Fruit fly (Drosophila melanogaster) whole organism, prepupa: ENCODE results near the gene Mical.
A peak's percentile ranks its signal among the peaks of the same experiment; 100 is the strongest.

Experiments
- Blimp-1 ChIP-seq: fragments of 200-800 bp; sonication (Bioruptor generic); optimal IDR thresholded peaks from 3 replicates; lab custom pipeline; 2017; ENCODE audit warnings: missing biosample characterization, missing genetic modification characterization, mild to moderate bottlenecking, moderate library complexity, missing genetic modification reagents
- CG10631 ChIP-seq: fragments of 200-800 bp; sonication (Bioruptor generic); optimal IDR thresholded peaks from 2 replicates; lab custom pipeline; 2016; ENCODE audit warnings: missing biosample characterization, missing genetic modification characterization
- CG11294 ChIP-seq: fragments of 200-800 bp; sonication (Bioruptor generic); IDR thresholded peaks from 2 replicates; pipeline ENCODE4 v1.3.6; 2022; ENCODE audit warnings: missing biosample characterization, missing genetic modification characterization
- CG11762 ChIP-seq: fragments of 200-800 bp; sonication (Bioruptor generic); optimal IDR thresholded peaks from 3 replicates; lab custom pipeline; 2016; ENCODE audit warnings: missing biosample characterization, missing genetic modification characterization; ENCODE audit not compliant: insufficient read depth
- CG11902 ChIP-seq: fragments of 200-800 bp; sonication (Bioruptor generic); optimal IDR thresholded peaks from 3 replicates; lab custom pipeline; 2016; ENCODE audit warnings: missing biosample characterization, missing genetic modification characterization
- CG15336 ChIP-seq: fragments of 200-800 bp; sonication (Bioruptor generic); IDR thresholded peaks from 2 replicates; pipeline ENCODE4 v1.3.6; 2022; ENCODE audit warnings: missing biosample characterization, missing genetic modification characterization
- CG1621 ChIP-seq: fragments of 200-800 bp; sonication (Bioruptor generic); optimal IDR thresholded peaks from 3 replicates; lab custom pipeline; 2018; ENCODE audit warnings: missing biosample characterization, mild to moderate bottlenecking, missing genetic modification characterization
- CG16779 ChIP-seq: fragments of 200-800 bp; sonication (Bioruptor generic); optimal IDR thresholded peaks from 3 replicates; lab custom pipeline; 2017; ENCODE audit warnings: missing biosample characterization, mild to moderate bottlenecking, missing genetic modification characterization
- CG3032 ChIP-seq: fragments of 200-800 bp; optimal IDR thresholded peaks from 2 replicates; lab custom pipeline; 2019; ENCODE audit warnings: missing biosample characterization, mild to moderate bottlenecking, missing genetic modification characterization, moderate library complexity
- CG31627 ChIP-seq: fragments of 200-800 bp; sonication (Bioruptor generic); optimal IDR thresholded peaks from 3 replicates; lab custom pipeline; 2016; ENCODE audit warnings: missing biosample characterization, missing genetic modification characterization
- CG34406 ChIP-seq: fragments of 200-800 bp; sonication (Bioruptor generic); optimal IDR thresholded peaks from 3 replicates; lab custom pipeline; 2016; ENCODE audit warnings: missing biosample characterization, missing genetic modification characterization
- CG3919 ChIP-seq: fragments of 200-800 bp; sonication (Bioruptor generic); optimal IDR thresholded peaks from 3 replicates; lab custom pipeline; 2016; ENCODE audit warnings: missing biosample characterization, missing genetic modification characterization
- CG4318 ChIP-seq: fragments of 200-800 bp; sonication (Bioruptor generic); optimal IDR thresholded peaks from 3 replicates; lab custom pipeline; 2017; ENCODE audit warnings: missing biosample characterization, mild to moderate bottlenecking, missing genetic modification characterization
- CG6163 ChIP-seq: fragments of 200-800 bp; sonication (Bioruptor generic); IDR thresholded peaks from 3 replicates; pipeline ENCODE4 v1.3.6; 2022; ENCODE audit warnings: missing biosample characterization, missing genetic modification characterization
- CG6276 ChIP-seq: fragments of 200-800 bp; sonication (Bioruptor generic); optimal IDR thresholded peaks from 2 replicates; lab custom pipeline; 2017; ENCODE audit warnings: missing biosample characterization, mild to moderate bottlenecking, missing genetic modification characterization
- CG6808 ChIP-seq: fragments of 200-800 bp; sonication (Bioruptor generic); optimal IDR thresholded peaks from 3 replicates; lab custom pipeline; 2017; ENCODE audit warnings: missing biosample characterization, missing genetic modification characterization, mild to moderate bottlenecking, moderate library complexity, missing genetic modification reagents
- CG8119 ChIP-seq: fragments of 200-800 bp; sonication (Bioruptor generic); IDR thresholded peaks from 3 replicates; pipeline ENCODE4 v1.3.6; 2022; ENCODE audit warnings: missing biosample characterization, missing genetic modification characterization
- Eip93F ChIP-seq: fragments of 200-800 bp; sonication (Bioruptor generic); optimal IDR thresholded peaks from 2 replicates; lab custom pipeline; 2016; ENCODE audit warnings: missing biosample characterization, mild to moderate bottlenecking, missing genetic modification characterization
- Ets21C ChIP-seq: fragments of 200-800 bp; sonication (Bioruptor generic); optimal IDR thresholded peaks from 3 replicates; lab custom pipeline; 2016; ENCODE audit warnings: missing biosample characterization, missing genetic modification characterization
- Ets96B ChIP-seq: fragments of 200-800 bp; optimal IDR thresholded peaks from 2 replicates; lab custom pipeline; 2019; ENCODE audit warnings: missing biosample characterization, mild to moderate bottlenecking, missing genetic modification characterization, moderate library complexity
- Hr38 ChIP-seq: sonication (Bioruptor generic); optimal IDR thresholded peaks from 2 replicates; lab custom pipeline; 2016; ENCODE audit warnings: missing biosample characterization, missing genetic modification characterization
- Hr39 ChIP-seq: fragments of 200-800 bp; sonication (Bioruptor generic); optimal IDR thresholded peaks from 2 replicates; lab custom pipeline; 2016; ENCODE audit warnings: missing biosample characterization, missing genetic modification characterization
- Hr4 ChIP-seq: fragments of 200-800 bp; sonication (Bioruptor generic); optimal IDR thresholded peaks from 3 replicates; lab custom pipeline; 2016; ENCODE audit warnings: missing biosample characterization, missing genetic modification characterization
- Lpt ChIP-seq: fragments of 200-800 bp; sonication (Bioruptor generic); optimal IDR thresholded peaks from 3 replicates; lab custom pipeline; 2016; ENCODE audit warnings: missing biosample characterization, missing genetic modification characterization
- Met ChIP-seq: fragments of 200-800 bp; sonication (Bioruptor generic); optimal IDR thresholded peaks from 3 replicates; lab custom pipeline; 2016; ENCODE audit warnings: missing biosample characterization, missing genetic modification characterization
- OdsH ChIP-seq: fragments of 200-800 bp; sonication (Bioruptor generic); optimal IDR thresholded peaks from 3 replicates; lab custom pipeline; 2016; ENCODE audit warnings: missing biosample characterization, missing genetic modification characterization
- Smox ChIP-seq: fragments of 200-800 bp; sonication (Bioruptor generic); optimal IDR thresholded peaks from 3 replicates; lab custom pipeline; 2016; ENCODE audit warnings: missing biosample characterization, missing genetic modification characterization
- Sox14 ChIP-seq: fragments of 200-800 bp; sonication (Bioruptor generic); optimal IDR thresholded peaks from 3 replicates; lab custom pipeline; 2016; ENCODE audit warnings: missing biosample characterization, missing genetic modification characterization
- Sox15 ChIP-seq: fragments of 200-800 bp; sonication (Bioruptor generic); optimal IDR thresholded peaks from 3 replicates; lab custom pipeline; 2016; ENCODE audit warnings: missing biosample characterization, missing genetic modification characterization
- acj6 ChIP-seq: fragments of 200-800 bp; sonication (Bioruptor generic); optimal IDR thresholded peaks from 3 replicates; lab custom pipeline; 2016; ENCODE audit warnings: missing biosample characterization, missing genetic modification characterization
- cyc ChIP-seq: fragments of 200-800 bp; sonication (Bioruptor generic); optimal IDR thresholded peaks from 3 replicates; lab custom pipeline; 2016; ENCODE audit warnings: missing biosample characterization, missing genetic modification characterization
- dsx ChIP-seq: fragments of 200-800 bp; optimal IDR thresholded peaks from 3 replicates; lab custom pipeline; 2019; ENCODE audit warnings: missing biosample characterization, mild to moderate bottlenecking, missing genetic modification characterization, moderate library complexity; ENCODE audit not compliant: poor library complexity, severe bottlenecking
- eg ChIP-seq: fragments of 200-800 bp; sonication (Bioruptor generic); IDR thresholded peaks from 3 replicates; pipeline ENCODE4 v1.3.6; 2022; ENCODE audit warnings: missing biosample characterization, missing genetic modification characterization
- esn ChIP-seq: fragments of 200-800 bp; sonication (Bioruptor generic); optimal IDR thresholded peaks from 2 replicates; lab custom pipeline; 2016; ENCODE audit warnings: missing biosample characterization, mild to moderate bottlenecking, missing genetic modification characterization, moderate library complexity
- fd59A ChIP-seq: fragments of 200-800 bp; sonication (Bioruptor generic); optimal IDR thresholded peaks from 2 replicates; lab custom pipeline; 2017; ENCODE audit warnings: missing biosample characterization, mild to moderate bottlenecking, missing genetic modification characterization, missing genetic modification reagents
- fd85E ChIP-seq: fragments of 200-800 bp; sonication (Bioruptor generic); optimal IDR thresholded peaks from 3 replicates; lab custom pipeline; 2016; ENCODE audit warnings: missing biosample characterization, missing genetic modification characterization
- fkh ChIP-seq: fragments of 200-800 bp; sonication (Bioruptor generic); optimal IDR thresholded peaks from 3 replicates; lab custom pipeline; 2017; ENCODE audit warnings: missing biosample characterization, mild to moderate bottlenecking, missing genetic modification characterization, moderate library complexity
- lz ChIP-seq: fragments of 200-800 bp; sonication (Bioruptor generic); optimal IDR thresholded peaks from 3 replicates; lab custom pipeline; 2016; ENCODE audit warnings: missing biosample characterization, missing genetic modification characterization
- pdm3 ChIP-seq: fragments of 200-800 bp; sonication (Bioruptor generic); optimal IDR thresholded peaks from 3 replicates; lab custom pipeline; 2016; ENCODE audit warnings: missing biosample characterization, missing genetic modification characterization
- salr ChIP-seq, 2 experiments: fragments of 200-800 bp; sonication (Bioruptor generic); optimal IDR thresholded peaks; 3 replicates each; lab custom pipeline; 2016 to 2018; ENCODE audit warnings: missing biosample characterization in 2 of 2, missing genetic modification characterization in 2 of 2, mild to moderate bottlenecking in 1 of 2
- spab ChIP-seq: fragments of 200-800 bp; sonication (Bioruptor generic); optimal IDR thresholded peaks from 2 replicates; lab custom pipeline; 2017; ENCODE audit warnings: missing biosample characterization, mild to moderate bottlenecking, missing genetic modification characterization, missing genetic modification reagents
- ss ChIP-seq, 2 experiments: fragments of 200-800 bp; sonication (Bioruptor generic); optimal IDR thresholded peaks; 2 replicates in 1 of 2; 3 replicates in 1 of 2; lab custom pipeline; 2017 to 2018; ENCODE audit warnings: mild to moderate bottlenecking in 2 of 2, missing biosample characterization in 2 of 2, missing genetic modification characterization in 2 of 2, moderate library complexity in 1 of 2
- topi ChIP-seq: fragments of 200-800 bp; sonication (Bioruptor generic); optimal IDR thresholded peaks from 3 replicates; lab custom pipeline; 2016; ENCODE audit warnings: missing biosample characterization, missing genetic modification characterization
- vri ChIP-seq: fragments of 200-800 bp; sonication (Bioruptor generic); optimal IDR thresholded peaks from 3 replicates; lab custom pipeline; 2016; ENCODE audit warnings: missing biosample characterization, mild to moderate bottlenecking, missing genetic modification characterization

Gene Mical

dm6 chr3R:9985585-9986393, 56.9 kb downstream of the Mical start, which contains the start of gene Art4:
Art4 (minus strand) TSS chr3R:9986060.
- peak; percentile 44 for TF ChIP-seq CG3919 (GFP tag; lab: Kevin White, UChicago)
- TF ChIP-seq CG11762 (GFP tag; lab: Kevin White, UChicago), result no peak
- TF ChIP-seq CG31627 (GFP tag; lab: Kevin White, UChicago), result peak; percentile 28
- peak; percentile 33 for TF ChIP-seq Smox
- TF ChIP-seq Sox14 (GFP tag; lab: Kevin White, UChicago), result peak; percentile 26
- TF ChIP-seq CG6808 (GFP tag; lab: Kevin White, UChicago), result peak; percentile 24
- peak; percentile 33 for TF ChIP-seq CG3032 (tag; lab: Kevin White, UChicago)
- no peak for TF ChIP-seq CG15336
- peak; percentile 12 for TF ChIP-seq Met (GFP tag; lab: Kevin White, UChicago)
- TF ChIP-seq OdsH (GFP tag; lab: Kevin White, UChicago), result no peak
- TF ChIP-seq CG16779 (tag; lab: Kevin White, UChicago), result no peak
- TF ChIP-seq salr (GFP tag; optimal IDR thresholded peaks at IDR 0.05; lab: Kevin White, UChicago), result no peak
- TF ChIP-seq lz, result peak; percentile 14
- no peak for TF ChIP-seq topi
- peak; percentile 74 for TF ChIP-seq dsx
- no peak for TF ChIP-seq CG6276 (GFP tag; lab: Kevin White, UChicago)
- TF ChIP-seq esn, result peak; percentile 53
- TF ChIP-seq CG10631 (GFP tag; lab: Kevin White, UChicago), result peak; percentile 49
- no peak for TF ChIP-seq CG4318
- no peak for TF ChIP-seq CG11294 (GFP tag; lab: Robert Waterston, UW)
- peak; percentile 18 for TF ChIP-seq vri
- TF ChIP-seq eg, result 0 out of 3 replicates have a peak, but pooled peaks have one; percentile 10
- peak; percentile 20 for TF ChIP-seq acj6 (GFP tag; lab: Kevin White, UChicago)
- TF ChIP-seq pdm3 (GFP tag; lab: Kevin White, UChicago), result no peak
- TF ChIP-seq CG1621 (tag; lab: Kevin White, UChicago), result no peak
- TF ChIP-seq Ets21C (GFP tag; lab: Kevin White, UChicago), result peak; percentile 13
- TF ChIP-seq Sox15, result no peak
- peak; percentile 46 for TF ChIP-seq fkh (GFP tag; lab: Kevin White, UChicago)
- TF ChIP-seq fd85E, result no peak
- peak in 1 of 2 experiments; percentile 41 for TF ChIP-seq ss (GFP tag; optimal IDR thresholded peaks at IDR 0.05; lab: Kevin White, UChicago)
- TF ChIP-seq Hr38 (GFP tag; lab: Kevin White, UChicago), result no peak
- no peak for TF ChIP-seq cyc
- TF ChIP-seq fd59A (GFP tag; lab: Kevin White, UChicago), result no peak
- TF ChIP-seq Hr39 (GFP tag; lab: Kevin White, UChicago), result peak; percentile 14
- TF ChIP-seq Blimp-1 (GFP tag; lab: Kevin White, UChicago), result peak; percentile 72
- TF ChIP-seq Ets96B (tag; lab: Kevin White, UChicago), result peak; percentile 7
- TF ChIP-seq CG34406 (GFP tag; lab: Kevin White, UChicago), result no peak
- TF ChIP-seq spab (GFP tag; lab: Kevin White, UChicago), result no peak
- 0 out of 3 replicates have a peak, but pooled peaks have one; percentile 21 for TF ChIP-seq CG6163 (GFP tag; lab: Robert Waterston, UW)

DNA sequence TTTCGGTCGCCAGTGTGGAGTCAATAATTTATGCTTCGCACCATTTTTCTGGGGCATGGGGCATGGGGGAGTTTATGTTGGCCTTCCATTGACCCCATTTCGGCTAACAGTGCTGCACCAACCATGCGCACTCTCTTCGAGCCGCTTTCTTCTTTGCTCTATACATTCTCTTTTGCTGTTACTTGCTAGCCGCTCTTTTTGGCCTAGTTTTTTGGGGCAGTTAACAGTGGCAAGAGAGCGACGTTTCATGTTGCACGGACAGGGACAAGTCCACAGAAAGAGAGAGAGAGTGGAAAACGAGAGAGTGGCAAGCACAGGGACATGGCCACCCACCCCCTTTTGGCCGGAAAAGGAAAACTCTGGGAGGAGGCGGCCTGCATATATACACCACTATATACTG, 63.7 kb downstream of the Mical start:
- TF ChIP-seq CG11902 (GFP tag; lab: Kevin White, UChicago) (no peak), Met (GFP tag; lab: Kevin White, UChicago) (no peak), CG6808 (GFP tag; lab: Kevin White, UChicago) (no peak), CG8119 (GFP tag; lab: Robert Waterston, UW) (no peak), salr (GFP tag; optimal IDR thresholded peaks at IDR 0.05; lab: Kevin White, UChicago) (no peak), esn (no peak), Lpt (GFP tag; lab: Kevin White, UChicago) (no peak), fd59A (GFP tag; lab: Kevin White, UChicago) (no peak), Sox14 (GFP tag; lab: Kevin White, UChicago) (no peak), Smox (no peak), CG4318 (no peak), pdm3 (GFP tag; lab: Kevin White, UChicago) (no peak), Hr4 (no peak), CG31627 (GFP tag; lab: Kevin White, UChicago) (no peak), Eip93F (GFP tag; lab: Kevin White, UChicago) (no peak), spab (GFP tag; lab: Kevin White, UChicago) (no peak)
